Worm (Caenorhabditis elegans) whole organism, L4 larva: Measurements from ENCODE around the gene tba-8.
A peak's percentile ranks its signal among the peaks of the same experiment; 100 is the strongest.

Source experiments
- T20F7.1 ChIP-seq: fragments of 200-800 bp; sonication (Bioruptor generic); optimal IDR thresholded peaks from 2 replicates; lab custom pipeline; 2018; ENCODE audit warnings: mild to moderate bottlenecking, missing genetic modification characterization, missing compliant biosample characterization
- aha-1 ChIP-seq: fragments of 150-350 bp; peaks from one replicate; lab custom pipeline; 2014; ENCODE audit warnings: missing biosample characterization, missing genetic modification characterization
- ceh-20 ChIP-seq: fragments of 200-800 bp; sonication (Bioruptor generic); IDR thresholded peaks from 2 replicates; pipeline ENCODE4 v1.3.6; 2022; ENCODE audit warnings: missing genetic modification reagents, missing genetic modification characterization, missing compliant biosample characterization
- ceh-44 ChIP-seq: fragments of 200-800 bp; sonication (Bioruptor generic); IDR thresholded peaks from 2 replicates; pipeline ENCODE4 v1.3.6; 2022; ENCODE audit warnings: missing genetic modification reagents, missing genetic modification characterization, missing compliant biosample characterization
- daf-12 ChIP-seq: fragments of 150-350 bp; optimal IDR thresholded peaks from 2 replicates; lab custom pipeline; 2014; ENCODE audit warnings: missing biosample characterization, missing genetic modification reagents, missing genetic modification characterization
- dmd-6 ChIP-seq: fragments of 200-800 bp; sonication (Bioruptor generic); IDR thresholded peaks from 2 replicates; pipeline ENCODE4 v1.3.6; 2022; ENCODE audit warnings: missing genetic modification reagents, missing genetic modification characterization, missing compliant biosample characterization
- dpl-1 ChIP-seq: fragments of 150-350 bp; optimal IDR thresholded peaks from 2 replicates; lab custom pipeline; 2014; ENCODE audit warnings: missing biosample characterization, missing genetic modification reagents, missing genetic modification characterization
- duxl-1 ChIP-seq: sonication (generic microtip); optimal IDR thresholded peaks from 2 replicates; lab custom pipeline; 2016; ENCODE audit warnings: mild to moderate bottlenecking, missing genetic modification characterization, moderate library complexity, missing compliant biosample characterization; ENCODE audit not compliant: poor library complexity
- gei-8 ChIP-seq: fragments of 200-800 bp; sonication (Bioruptor generic); optimal IDR thresholded peaks from 2 replicates; lab custom pipeline; 2018; ENCODE audit warnings: mild to moderate bottlenecking, missing genetic modification characterization, missing compliant biosample characterization
- hlh-11 ChIP-seq: fragments of 200-800 bp; sonication (Bioruptor generic); optimal IDR thresholded peaks from 2 replicates; lab custom pipeline; 2018; ENCODE audit warnings: mild to moderate bottlenecking, missing genetic modification characterization, missing compliant biosample characterization
- hlh-30 ChIP-seq: sonication (generic microtip); optimal IDR thresholded peaks from 2 replicates; lab custom pipeline; 2017; ENCODE audit warnings: antibody characterized with exemption, mild to moderate bottlenecking, missing genetic modification characterization, missing compliant biosample characterization; ENCODE audit not compliant: insufficient read depth
- lin-29 ChIP-seq: fragments of 200-800 bp; sonication (Bioruptor generic); IDR thresholded peaks from 2 replicates; pipeline ENCODE4 v1.3.6; 2022; ENCODE audit warnings: missing genetic modification reagents, missing genetic modification characterization, missing compliant biosample characterization
- mdt-29 ChIP-seq: fragments of 200-800 bp; sonication (Bioruptor generic); IDR thresholded peaks from 2 replicates; pipeline ENCODE4 v1.3.6; 2022; ENCODE audit warnings: missing genetic modification reagents, missing genetic modification characterization, missing compliant biosample characterization
- mes-2 ChIP-seq: sonication (generic microtip); optimal IDR thresholded peaks from 2 replicates; lab custom pipeline; 2016; ENCODE audit warnings: missing genotype, mild to moderate bottlenecking, missing genetic modification characterization, missing compliant biosample characterization; ENCODE audit not compliant: poor library complexity, severe bottlenecking
- mxl-3 ChIP-seq: fragments of 200-800 bp; sonication (Bioruptor generic); optimal IDR thresholded peaks from 2 replicates; lab custom pipeline; 2018; ENCODE audit warnings: mild to moderate bottlenecking, missing genetic modification characterization, missing compliant biosample characterization
- nhr-10 ChIP-seq: fragments of 150-350 bp; optimal IDR thresholded peaks from 2 replicates; lab custom pipeline; 2014; ENCODE audit warnings: missing biosample characterization, missing genetic modification characterization
- nhr-28 ChIP-seq: fragments of 150-350 bp; optimal IDR thresholded peaks from 2 replicates; lab custom pipeline; 2014; ENCODE audit warnings: missing biosample characterization, missing genetic modification characterization
- nhr-48 ChIP-seq: sonication (generic microtip); optimal IDR thresholded peaks from 2 replicates; lab custom pipeline; 2016; ENCODE audit warnings: mild to moderate bottlenecking, missing genetic modification characterization, missing compliant biosample characterization
- pha-4 ChIP-seq, 2 experiments: fragments of 150-350 bp in 1 of 2; fragments of 200-800 bp in 1 of 2; sonication (Bioruptor generic) in 1 of 2; IDR thresholded peaks in 1 of 2; optimal IDR thresholded peaks in 1 of 2; 2 replicates each; pipeline versions ENCODE4 v1.3.6 to Lab custom; 2014 to 2022; ENCODE audit warnings: missing genetic modification characterization in 2 of 2, missing genetic modification reagents in 2 of 2, missing biosample characterization in 1 of 2, missing compliant biosample characterization in 1 of 2
- set-16 ChIP-seq: fragments of 200-800 bp; sonication (Bioruptor generic); IDR thresholded peaks from 2 replicates; pipeline ENCODE4 v1.3.6; 2022; ENCODE audit warnings: missing genetic modification reagents, missing genetic modification characterization, missing compliant biosample characterization
- tag-97 ChIP-seq: fragments of 200-800 bp; sonication (Bioruptor generic); IDR thresholded peaks from 2 replicates; pipeline ENCODE4 v1.3.6; 2022; ENCODE audit warnings: missing genetic modification characterization, missing compliant biosample characterization
- unc-62 ChIP-seq, 3 experiments: fragments of 150-350 bp in 1 of 3; sonication (generic microtip); optimal IDR thresholded peaks in 2 of 3; peaks in 1 of 3; 1 replicate in 1 of 3; 2 replicates in 2 of 3; lab custom pipeline; 2014 to 2017; ENCODE audit warnings: missing biosample characterization in 3 of 3, missing genetic modification characterization in 3 of 3, missing genetic modification reagents in 3 of 3, missing genotype in 1 of 3
- zfp-2 ChIP-seq: sonication (generic microtip); optimal IDR thresholded peaks from 2 replicates; lab custom pipeline; 2016; ENCODE audit warnings: mild to moderate bottlenecking, missing genetic modification characterization, missing compliant biosample characterization
- ztf-7 ChIP-seq: fragments of 150-350 bp; optimal IDR thresholded peaks from 2 replicates; lab custom pipeline; 2014; ENCODE audit warnings: missing biosample characterization, missing genetic modification characterization

The tba-8 gene

DNA sequence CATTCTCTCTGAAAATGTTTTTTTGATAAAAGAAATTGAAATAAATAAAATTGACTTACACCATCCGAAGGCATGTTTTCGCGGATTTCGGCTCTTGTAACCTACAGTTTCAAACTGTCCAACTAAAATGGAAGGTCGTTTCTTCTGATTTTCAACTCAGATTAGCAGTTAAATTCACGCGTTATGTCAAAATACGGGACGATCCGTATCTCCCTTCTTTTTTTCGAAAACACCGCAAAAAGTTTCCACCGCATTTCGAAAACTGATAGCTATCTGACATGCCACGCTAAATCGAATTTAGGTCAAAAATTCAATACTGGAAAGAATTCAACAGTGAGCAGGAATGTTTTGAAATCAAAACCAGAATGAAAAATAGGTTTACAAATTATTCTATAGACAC is at the start of gene tba-8:
TSS of gene tba-8 (minus strand) at position 207 of the 400 bp plus-strand sequence.
- TF ChIP-seq ztf-7: no peak

- TF ChIP-seq duxl-1 (tag; lab: Kevin White, UChicago) (no peak), ceh-44 (no peak), set-16 (GFP tag; lab: Robert Waterston, UW) (no peak), hlh-30 (tag; lab: Kevin White, UChicago) (peak; percentile 48), nhr-48 (no peak), daf-12 (tag; lab: Kevin White, UChicago) (no peak), pha-4 (GFP tag; IDR thresholded peaks at IDR 0.05; lab: Robert Waterston, UW) (no peak), pha-4 (tag; optimal IDR thresholded peaks at IDR 0.05; lab: Kevin White, UChicago) (no peak)
Observed at ce11 chrX:9506341-9506740, 48.2 kb upstream of the tba-8 start.

DNA sequence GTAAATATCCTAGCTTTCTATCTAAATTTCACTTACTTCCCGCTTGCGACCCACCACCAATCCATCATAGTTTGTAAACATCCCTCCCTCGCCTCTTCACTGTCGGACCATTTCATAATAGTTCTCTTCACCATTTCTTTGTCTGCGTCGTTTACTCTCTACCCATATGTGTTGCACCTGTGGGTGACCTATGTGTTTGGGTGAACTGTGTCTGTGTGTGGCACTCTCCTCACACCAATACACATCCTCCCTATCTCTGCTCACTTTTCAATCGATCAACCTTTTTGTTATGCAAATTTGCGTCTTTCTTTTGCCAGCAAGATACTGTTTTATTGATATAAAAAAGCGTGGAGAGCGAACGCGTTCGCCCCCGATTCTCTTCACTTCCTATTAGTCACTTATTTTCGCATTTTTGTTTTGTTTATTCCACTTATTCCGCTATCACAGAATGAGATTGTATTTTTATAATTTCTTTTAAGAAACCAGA is 46.8 kb upstream of the tba-8 start:
- TF ChIP-seq unc-62 (GFP tag; optimal IDR thresholded peaks at IDR 0.05 in 1 of 2; lab: Kevin White, UChicago) (peak in 1 of 2 experiments; percentile 92), unc-62 (tag; optimal IDR thresholded peaks at IDR 0.05; lab: Kevin White, UChicago) (no peak), T20F7.1 (GFP tag; lab: Kevin White, UChicago) (no peak), mes-2 (tag; lab: Kevin White, UChicago) (peak; percentile 24)

DNA sequence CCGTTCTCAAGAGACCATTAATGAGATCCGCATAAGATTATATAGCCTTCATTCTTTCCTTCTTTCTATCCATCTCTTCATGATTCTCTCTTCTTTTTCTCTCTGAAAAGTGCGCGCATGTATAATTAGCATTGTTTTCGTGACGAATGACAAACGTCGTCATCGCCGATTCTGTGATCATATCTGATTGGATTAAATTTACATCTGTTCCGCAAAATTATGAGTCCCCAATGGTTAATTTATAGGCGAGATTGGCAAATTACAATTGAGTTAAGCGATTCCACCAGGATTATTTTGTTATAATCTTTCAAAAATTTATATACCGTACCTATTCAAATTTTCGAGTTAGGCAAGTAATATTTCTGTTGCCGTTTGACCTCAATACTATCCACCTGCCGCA is 46.1 kb upstream of the tba-8 start:
- TF ChIP-seq mdt-29 (no peak), pha-4 (GFP tag; IDR thresholded peaks at IDR 0.05; lab: Robert Waterston, UW) (no peak), pha-4 (tag; optimal IDR thresholded peaks at IDR 0.05; lab: Kevin White, UChicago) (no peak)
- TF ChIP-seq, all 104 proteins: peak for 0

ce11 chrX:9499355-9499754 is 41.2 kb upstream of the tba-8 start:
- peak in 1 of 2 experiments; percentile 68 for TF ChIP-seq unc-62 (GFP tag; optimal IDR thresholded peaks at IDR 0.05 in 1 of 2; lab: Kevin White, UChicago)
- TF ChIP-seq unc-62 (tag; optimal IDR thresholded peaks at IDR 0.05; lab: Kevin White, UChicago): no peak
- peak; percentile 56 for TF ChIP-seq aha-1 (tag; lab: Kevin White, UChicago)
- no peak for TF ChIP-seq zfp-2

DNA sequence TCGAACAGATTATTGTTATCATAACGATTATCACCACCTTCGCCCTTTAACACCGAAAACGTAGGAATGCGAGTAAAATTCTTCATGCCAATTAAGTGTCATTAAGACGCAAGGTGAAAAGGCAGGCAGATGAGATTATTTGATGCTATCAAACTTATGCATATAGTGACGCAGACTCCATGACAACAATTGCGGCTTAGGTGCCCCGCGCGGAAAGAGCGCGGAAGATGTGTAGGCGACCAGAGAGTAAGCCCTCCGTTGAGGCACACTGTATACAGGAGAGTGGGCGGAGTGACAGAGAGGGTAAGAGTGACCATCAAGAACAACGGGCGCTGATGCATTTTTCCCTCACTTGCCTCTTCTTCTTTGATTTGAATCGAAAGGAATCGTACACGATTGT is 36.5 kb upstream of the tba-8 start:
- TF ChIP-seq hlh-11 (tag; lab: Kevin White, UChicago) (peak; percentile 8), gei-8 (GFP tag; lab: Kevin White, UChicago) (no peak), tag-97 (no peak)

DNA sequence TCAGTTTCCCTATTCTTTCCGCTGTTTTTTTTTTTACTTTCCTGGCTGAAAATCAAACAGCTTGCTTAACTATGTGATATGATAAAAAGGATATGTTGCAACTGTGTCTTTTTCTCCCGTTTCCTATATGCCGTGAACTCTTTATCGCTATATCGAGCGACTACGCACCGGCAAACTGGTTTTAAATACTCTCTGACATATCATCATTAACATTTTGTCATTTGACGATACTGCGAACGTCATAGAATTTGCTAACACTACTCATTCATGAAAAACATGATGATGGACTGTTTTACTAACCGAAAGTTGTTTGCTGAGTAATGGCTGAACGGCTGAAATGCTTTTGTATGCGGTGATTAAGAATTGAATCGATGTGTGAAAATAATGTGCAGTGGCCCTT is 33.3 kb upstream of the tba-8 start:
- TF ChIP-seq aha-1 (tag; lab: Kevin White, UChicago) (peak; percentile 75), dpl-1 (no peak), mxl-3 (peak; percentile 6), nhr-28 (tag; lab: Kevin White, UChicago) (peak; percentile 52), gei-8 (GFP tag; lab: Kevin White, UChicago) (no peak), unc-62 (GFP tag; optimal IDR thresholded peaks at IDR 0.05 in 1 of 2; lab: Kevin White, UChicago) (peak in 1 of 2 experiments; percentile 19), unc-62 (tag; optimal IDR thresholded peaks at IDR 0.05; lab: Kevin White, UChicago) (no peak), dmd-6 (GFP tag; lab: Robert Waterston, UW) (0 out of 2 replicates have a peak, but pooled peaks have one; percentile 11)

- 0 out of 2 replicates have a peak, but pooled peaks have one; percentile 23 for TF ChIP-seq ceh-20 (GFP tag; lab: Robert Waterston, UW)
- TF ChIP-seq hlh-11 (tag; lab: Kevin White, UChicago): peak; percentile 5
- TF ChIP-seq nhr-10 (tag; lab: Kevin White, UChicago): no peak
- TF ChIP-seq lin-29 (GFP tag; lab: Robert Waterston, UW): no peak
- TF ChIP-seq hlh-30 (tag; lab: Kevin White, UChicago): peak; percentile 55
- TF ChIP-seq nhr-28 (tag; lab: Kevin White, UChicago): peak; percentile 24
Observed at ce11 chrX:9489578-9489977, 31.4 kb upstream of the tba-8 start.
